Comparison of ENCODE assay signal across 1 worm cellular context in the genomic region with DNA sequence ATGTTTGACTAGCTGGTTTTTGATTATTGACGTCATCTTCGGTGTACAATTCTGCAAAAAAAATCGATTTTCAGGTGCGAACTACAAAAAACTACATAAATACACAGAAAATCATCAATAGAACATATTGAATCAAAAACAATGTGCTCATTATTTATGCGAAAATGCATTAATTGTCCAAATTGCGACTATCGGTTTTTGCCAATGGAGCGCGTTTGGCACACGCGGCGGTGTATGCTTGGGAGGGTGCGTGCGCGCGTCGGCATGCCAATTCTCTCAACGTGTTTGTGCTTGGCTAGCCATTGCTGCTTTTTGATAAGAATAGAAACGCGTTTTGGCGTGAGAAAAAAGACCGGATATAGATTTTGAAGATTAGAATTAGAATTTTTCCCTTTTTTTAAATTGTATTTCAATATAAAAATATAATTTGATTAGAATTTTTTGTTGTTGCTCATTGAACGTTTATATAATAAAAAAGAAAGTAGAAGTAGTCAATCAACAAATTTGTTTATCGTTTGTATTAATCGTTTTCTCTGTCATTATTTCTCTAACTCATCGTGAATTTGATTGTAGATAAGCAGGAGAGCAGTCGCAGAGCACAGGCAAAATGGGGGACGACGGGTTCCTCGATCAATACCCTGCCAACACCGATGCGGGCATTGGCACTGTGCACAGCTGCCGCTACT.
TF ChIP-seq lines count a peak whose summit lies in the region.

A gene (minus strand): TSS at position 51 of the 686 bp plus-strand sequence.
A gene (plus strand): TSS at position 574 of the 686 bp plus-strand sequence.

TF ChIP-seq in whole organism, L1 larva, 84 proteins besides CTCF, POLR2A, EP300 and RAD21 (continued from another document):
- no peak for TF ChIP-seq jun-1 (tag; optimal IDR thresholded peaks at IDR 0.05; lab: Kevin White, UChicago)
- TF ChIP-seq snu-23 (GFP tag; optimal IDR thresholded peaks at IDR 0.05; lab: Kevin White, UChicago) = peak; percentile 26
- TF ChIP-seq xbp-1 (tag; optimal IDR thresholded peaks at IDR 0.05; lab: Kevin White, UChicago) = peak; percentile 0
- no peak for TF ChIP-seq sup-37 (GFP tag; optimal IDR thresholded peaks at IDR 0.05; lab: Kevin White, UChicago)
- no peak for TF ChIP-seq fkh-10 (GFP tag; optimal IDR thresholded peaks at IDR 0.05; lab: Kevin White, UChicago)
- peak in 1 of 3 experiments; percentile 13 for TF ChIP-seq ceh-82 (tag; optimal IDR thresholded peaks at IDR 0.05; lab: Kevin White, UChicago)
- no peak for TF ChIP-seq zip-4 (GFP tag; optimal IDR thresholded peaks at IDR 0.05; lab: Kevin White, UChicago)
- peak; percentile 20 for TF ChIP-seq nhr-71 (tag; optimal IDR thresholded peaks at IDR 0.05; lab: Kevin White, UChicago)
- TF ChIP-seq pax-3 (tag; optimal IDR thresholded peaks at IDR 0.05; lab: Kevin White, UChicago) = no peak
- TF ChIP-seq unc-62 (GFP tag; optimal IDR thresholded peaks at IDR 0.05; lab: Kevin White, UChicago) = no peak
- TF ChIP-seq mab-9 (GFP tag; IDR thresholded peaks at IDR 0.05; lab: Robert Waterston, UW) = no peak
- no peak for TF ChIP-seq dsc-1 (tag; optimal IDR thresholded peaks at IDR 0.05; lab: Kevin White, UChicago)
- no peak for TF ChIP-seq hlh-4 (tag; optimal IDR thresholded peaks at IDR 0.05; lab: Kevin White, UChicago)
- TF ChIP-seq C34B4.2 (tag; optimal IDR thresholded peaks at IDR 0.05; lab: Kevin White, UChicago) = no peak
- no peak for TF ChIP-seq ztf-4 (tag; optimal IDR thresholded peaks at IDR 0.05; lab: Kevin White, UChicago)
- TF ChIP-seq fkh-8 (tag; optimal IDR thresholded peaks at IDR 0.05; lab: Kevin White, UChicago) = peak; percentile 1
- TF ChIP-seq C04F5.9 (tag; optimal IDR thresholded peaks at IDR 0.05; lab: Kevin White, UChicago) = no peak
- no peak for TF ChIP-seq elt-3 (tag; optimal IDR thresholded peaks at IDR 0.05; lab: Kevin White, UChicago)
